Fruit fly (Drosophila melanogaster) whole organism, pupa: Measurements from ENCODE around the gene Usp1.

Experiments
- CG12605 ChIP-seq: fragments of 200-800 bp; sonication (Bioruptor generic); IDR thresholded peaks from 2 replicates; pipeline ENCODE4 v1.3.6; 2022; ENCODE audit warnings: missing biosample characterization, missing genetic modification characterization
- CG32121 ChIP-seq: fragments of 200-800 bp; sonication (Bioruptor generic); IDR thresholded peaks from 2 replicates; pipeline ENCODE4 v1.3.6; 2022; ENCODE audit warnings: missing biosample characterization, missing genetic modification characterization
- CG4496 ChIP-seq: fragments of 200-800 bp; sonication (Bioruptor generic); IDR thresholded peaks from 3 replicates; pipeline ENCODE4 v1.3.6; 2022; ENCODE audit warnings: missing biosample characterization, missing genetic modification characterization
- Ets98B ChIP-seq: fragments of 200-800 bp; sonication (Bioruptor generic); IDR thresholded peaks from 2 replicates; pipeline ENCODE4 v1.3.6; 2022; ENCODE audit warnings: missing biosample characterization, missing genetic modification characterization

dm6 chr3R:29251418-29251817 lies 22.5 kb downstream of the Usp1 start:
- TF ChIP-seq CG4496: no peak
- no peak; the same call in 1 of the 2 replicates for TF ChIP-seq Ets98B (GFP tag; lab: Robert Waterston, UW)
- no peak for TF ChIP-seq CG32121
- TF ChIP-seq CG12605 (GFP tag; lab: Robert Waterston, UW): no peak
